Fruit fly (Drosophila melanogaster): Measurements from ENCODE around the gene ppk31.

Gene ppk31

dm6 chr3R:27129580-27130385 lies 33.1 kb upstream of the ppk31 start (continued):
- TF ChIP-seq wek (GFP tag; optimal IDR thresholded peaks at IDR 0.05) (no peak), CG17328 (GFP tag; IDR thresholded peaks at IDR 0.05) (no peak), Bgb (GFP tag; IDR thresholded peaks at IDR 0.05; ENCODE audit: partially characterized antibody) (no peak), chif (GFP tag; optimal IDR thresholded peaks at IDR 0.05) (no peak), schlank (tag; optimal IDR thresholded peaks at IDR 0.05) (no peak), Sox102F (GFP tag; optimal IDR thresholded peaks at IDR 0.05) (no peak), Hr78 (GFP tag; optimal IDR thresholded peaks at IDR 0.05) (no peak), al (GFP tag; IDR thresholded peaks at IDR 0.05) (peak; percentile 50; the same call in 1 of the 2 replicates), CkIIα-i1 (GFP tag; IDR thresholded peaks at IDR 0.05) (no peak), eyg (GFP tag; optimal IDR thresholded peaks at IDR 0.05) (no peak), wor (GFP tag; IDR thresholded peaks at IDR 0.05) (no peak), pb (GFP tag; optimal IDR thresholded peaks at IDR 0.05) (no peak), CG17912 (GFP tag; optimal IDR thresholded peaks at IDR 0.05) (no peak), Tbp (GFP tag; optimal IDR thresholded peaks at IDR 0.05) (no peak), lbe (GFP tag; optimal IDR thresholded peaks at IDR 0.05) (peak; percentile 45), dpn (GFP tag; optimal IDR thresholded peaks at IDR 0.05) (peak in 1 of 2 experiments; percentile 38), ftz-f1 (GFP tag; optimal IDR thresholded peaks at IDR 0.05) (no peak), otp (GFP tag; IDR thresholded peaks at IDR 0.05) (no peak; the same call in 2 of the 3 replicates), CG7357 (GFP tag; IDR thresholded peaks at IDR 0.05) (no peak), E2f2 (GFP tag; IDR thresholded peaks at IDR 0.05) (no peak), Elba2 (GFP tag; optimal IDR thresholded peaks at IDR 0.05) (no peak), ci (GFP tag; IDR thresholded peaks at IDR 0.05) (no peak), CG2889 (GFP tag; IDR thresholded peaks at IDR 0.05) (no peak), cas (GFP tag; IDR thresholded peaks at IDR 0.05) (no peak), ab (GFP tag; optimal IDR thresholded peaks at IDR 0.05) (no peak), Eip74EF (GFP tag; optimal IDR thresholded peaks at IDR 0.05) (no peak), CG1603 (tag; optimal IDR thresholded peaks at IDR 0.05) (no peak), CG5245 (GFP tag; optimal IDR thresholded peaks at IDR 0.05) (no peak), pros (GFP tag; optimal IDR thresholded peaks at IDR 0.05) (no peak), CG4282 (GFP tag; optimal IDR thresholded peaks at IDR 0.05) (no peak), jumu (GFP tag; optimal IDR thresholded peaks at IDR 0.05) (no peak), Aef1 (GFP tag; IDR thresholded peaks at IDR 0.05) (no peak), pum (GFP tag; optimal IDR thresholded peaks at IDR 0.05) (no peak), CG17361 (GFP tag; IDR thresholded peaks at IDR 0.05) (no peak), sna (GFP tag; IDR thresholded peaks at IDR 0.05; ENCODE audit: partially characterized antibody) (no peak), rib (GFP tag; IDR thresholded peaks at IDR 0.05) (peak; percentile 14; the same call in 1 of the 2 replicates), CG6689 (GFP tag; IDR thresholded peaks at IDR 0.05) (0 out of 2 replicates have a peak, but pooled peaks have one; percentile 8), CG3838 (GFP tag; optimal IDR thresholded peaks at IDR 0.05) (no peak), CrebB (tag; optimal IDR thresholded peaks at IDR 0.05) (no peak), prd (optimal IDR thresholded peaks at IDR 0.05) (no peak), prd (GFP tag; IDR thresholded peaks at IDR 0.05) (no peak), Oaz (GFP tag; IDR thresholded peaks at IDR 0.05) (no peak), HLH4C (GFP tag; IDR thresholded peaks at IDR 0.05; ENCODE audit: partially characterized antibody) (no peak), Hr51 (GFP tag; optimal IDR thresholded peaks at IDR 0.05) (no peak), CG6254 (GFP tag; optimal IDR thresholded peaks at IDR 0.05) (no peak), sqz (GFP tag; optimal IDR thresholded peaks at IDR 0.05) (no peak), corto (GFP tag; optimal IDR thresholded peaks at IDR 0.05) (peak; percentile 25), tx (GFP tag; optimal IDR thresholded peaks at IDR 0.05) (no peak), CG10366 (GFP tag; IDR thresholded peaks at IDR 0.05) (no peak), gro (GFP tag; optimal IDR thresholded peaks at IDR 0.05) (no peak)
